Worm (Caenorhabditis elegans) whole organism, young adult: Measurements from ENCODE around the gene nhr-60.

Source experiments
- C06A6.2 ChIP-seq: fragments of 200-800 bp; sonication (Bioruptor generic); conservative IDR thresholded peaks from 2 replicates; pipeline ENCODE4 v1.3.6; 2022; ENCODE audit warnings: missing genetic modification characterization, missing compliant biosample characterization
- C17E4.6 ChIP-seq: fragments of 200-800 bp; sonication (Bioruptor generic); IDR thresholded peaks from 2 replicates; pipeline ENCODE4 v1.3.6; 2022; ENCODE audit warnings: missing genetic modification reagents, missing genetic modification characterization, missing compliant biosample characterization
- D2030.7 ChIP-seq: fragments of 200-800 bp; sonication (Bioruptor generic); IDR thresholded peaks from 2 replicates; pipeline ENCODE4 v1.3.6; 2022; ENCODE audit warnings: missing genetic modification reagents, missing genetic modification characterization, missing compliant biosample characterization
- F22D6.2 ChIP-seq: sonication (generic microtip); optimal IDR thresholded peaks from 2 replicates; lab custom pipeline; 2016; ENCODE audit warnings: mild to moderate bottlenecking, missing genetic modification characterization, missing compliant biosample characterization
- F33H1.4 ChIP-seq: fragments of 200-800 bp; sonication (Bioruptor generic); IDR thresholded peaks from 2 replicates; pipeline ENCODE4 v1.3.6; 2022; ENCODE audit warnings: missing genetic modification reagents, missing genetic modification characterization, missing compliant biosample characterization
- F39B2.1 ChIP-seq: fragments of 200-800 bp; sonication (Bioruptor generic); IDR thresholded peaks from 2 replicates; pipeline ENCODE4 v1.3.6; 2022; ENCODE audit warnings: missing genetic modification reagents, missing genetic modification characterization, missing compliant biosample characterization
- T26A5.8 ChIP-seq: sonication (generic microtip); optimal IDR thresholded peaks from 2 replicates; lab custom pipeline; 2016; ENCODE audit warnings: missing genetic modification characterization, missing compliant biosample characterization
- Y53F4B.3 ChIP-seq: fragments of 200-800 bp; sonication (Bioruptor generic); IDR thresholded peaks from 2 replicates; pipeline ENCODE4 v1.3.6; 2022; ENCODE audit warnings: missing genetic modification reagents, missing genetic modification characterization, missing compliant biosample characterization
- akir-1 ChIP-seq: fragments of 200-800 bp; sonication (Bioruptor generic); optimal IDR thresholded peaks from 2 replicates; lab custom pipeline; 2018; ENCODE audit warnings: mild to moderate bottlenecking, missing genetic modification characterization, moderate library complexity, missing compliant biosample characterization
- ceh-100 ChIP-seq: fragments of 200-800 bp; sonication (Bioruptor generic); IDR thresholded peaks from 2 replicates; pipeline ENCODE4 v1.3.6; 2022; ENCODE audit warnings: missing genetic modification reagents, missing genetic modification characterization, missing compliant biosample characterization
- ceh-27 ChIP-seq: fragments of 200-800 bp; sonication (Bioruptor generic); optimal IDR thresholded peaks from 2 replicates; lab custom pipeline; 2018; ENCODE audit warnings: mild to moderate bottlenecking, missing genetic modification characterization, moderate library complexity, missing compliant biosample characterization
- gei-17 ChIP-seq: fragments of 200-800 bp; sonication (Bioruptor generic); optimal IDR thresholded peaks from 2 replicates; lab custom pipeline; 2018; ENCODE audit warnings: mild to moderate bottlenecking, missing genetic modification characterization, missing compliant biosample characterization
- him-1 ChIP-seq: sonication (generic microtip); optimal IDR thresholded peaks from 2 replicates; lab custom pipeline; 2016; ENCODE audit warnings: missing genotype, missing genetic modification reagents, missing genetic modification characterization, missing compliant biosample characterization
- hlh-26 ChIP-seq: fragments of 200-800 bp; sonication (Bioruptor generic); conservative IDR thresholded peaks from 2 replicates; pipeline ENCODE4 v1.3.6; 2022; ENCODE audit warnings: missing genetic modification reagents, missing genetic modification characterization, missing compliant biosample characterization
- mcd-1 ChIP-seq: fragments of 200-800 bp; sonication (Bioruptor generic); IDR thresholded peaks from 2 replicates; pipeline ENCODE4 v1.3.6; 2022; ENCODE audit warnings: missing genetic modification reagents, missing genetic modification characterization, missing compliant biosample characterization
- mxl-1 ChIP-seq: sonication (generic microtip); optimal IDR thresholded peaks from 2 replicates; lab custom pipeline; 2016; ENCODE audit warnings: missing genetic modification characterization, missing compliant biosample characterization
- nfya-1 ChIP-seq: sonication (generic microtip); optimal IDR thresholded peaks from 2 replicates; lab custom pipeline; 2017; ENCODE audit warnings: antibody characterized with exemption, missing compliant biosample characterization, missing genetic modification characterization, borderline replicate concordance; ENCODE audit not compliant: insufficient read depth
- nhr-179 ChIP-seq: sonication (generic microtip); optimal IDR thresholded peaks from 2 replicates; lab custom pipeline; 2016; ENCODE audit warnings: mild to moderate bottlenecking, missing genetic modification characterization, missing compliant biosample characterization
- nhr-90 ChIP-seq: sonication (generic microtip); optimal IDR thresholded peaks from 2 replicates; lab custom pipeline; 2016; ENCODE audit warnings: missing genotype, mild to moderate bottlenecking, missing genetic modification characterization, missing compliant biosample characterization
- pbrm-1 ChIP-seq: fragments of 200-800 bp; sonication (Bioruptor generic); IDR thresholded peaks from 2 replicates; pipeline ENCODE4 v1.3.6; 2022; ENCODE audit warnings: missing genetic modification reagents, missing genetic modification characterization, missing compliant biosample characterization
- snpc-1.3 ChIP-seq: sonication (generic microtip); optimal IDR thresholded peaks from 2 replicates; lab custom pipeline; 2017; ENCODE audit warnings: missing genetic modification characterization, mild to moderate bottlenecking, missing compliant biosample characterization, antibody characterized with exemption, moderate library complexity, missing genotype, missing genetic modification reagents; ENCODE audit not compliant: insufficient read depth
- unc-130 ChIP-seq: sonication (generic microtip); optimal IDR thresholded peaks from 2 replicates; lab custom pipeline; 2016; ENCODE audit warnings: missing genetic modification reagents, missing genetic modification characterization, missing compliant biosample characterization
- ztf-26 ChIP-seq: sonication (generic microtip); optimal IDR thresholded peaks from 2 replicates; lab custom pipeline; 2017; ENCODE audit warnings: missing genetic modification characterization, missing compliant biosample characterization
- ztf-6 ChIP-seq: fragments of 200-800 bp; sonication (Bioruptor generic); IDR thresholded peaks from 2 replicates; pipeline ENCODE4 v1.3.6; 2022; ENCODE audit warnings: missing genetic modification reagents, missing genetic modification characterization, missing compliant biosample characterization

nhr-60 gene

ce11 chrV:15730459-15730858 lies 42.6 kb downstream of the nhr-60 start, which contains the start of gene Y6E2A.10:
Y6E2A.10 (minus strand) TSS chrV:15730559.
- TF ChIP-seq hlh-26 (GFP tag; lab: Robert Waterston, UW) = no peak
- TF ChIP-seq ztf-6 (GFP tag; lab: Robert Waterston, UW) = no peak
- TF ChIP-seq F22D6.2 = no peak
- no peak for TF ChIP-seq unc-130 (GFP tag; lab: Kevin White, UChicago)
- TF ChIP-seq ceh-27 (GFP tag; lab: Kevin White, UChicago) = no peak
- no peak for TF ChIP-seq him-1 (tag; lab: Kevin White, UChicago)
- TF ChIP-seq gei-17 = no peak
- no peak for TF ChIP-seq ztf-26 (tag; lab: Kevin White, UChicago)
- TF ChIP-seq mcd-1 (GFP tag; lab: Robert Waterston, UW) = no peak
- no peak for TF ChIP-seq nfya-1
- no peak for TF ChIP-seq D2030.7 (GFP tag; lab: Robert Waterston, UW)

- TF ChIP-seq snpc-1.3 (tag; lab: Kevin White, UChicago) (no peak), nhr-90 (no peak), C17E4.6 (GFP tag; lab: Robert Waterston, UW) (no peak), F39B2.1 (GFP tag; lab: Robert Waterston, UW) (no peak), Y53F4B.3 (no peak), akir-1 (GFP tag; lab: Kevin White, UChicago) (no peak), nhr-179 (tag; lab: Kevin White, UChicago) (no peak), C06A6.2 (no peak), F33H1.4 (no peak), T26A5.8 (tag; lab: Kevin White, UChicago) (no peak), ceh-100 (GFP tag; lab: Robert Waterston, UW) (no peak), pbrm-1 (GFP tag; lab: Robert Waterston, UW) (no peak), D2030.7 (GFP tag; lab: Robert Waterston, UW) (no peak)
Observed at ce11 chrV:15726610-15727009, 46.4 kb downstream of the nhr-60 start, which contains the start of the genes irld-57 and sfxn-1.3. irld-57 (minus strand) TSS chrV:15726710. sfxn-1.3 (plus strand) TSS chrV:15726841.

DNA sequence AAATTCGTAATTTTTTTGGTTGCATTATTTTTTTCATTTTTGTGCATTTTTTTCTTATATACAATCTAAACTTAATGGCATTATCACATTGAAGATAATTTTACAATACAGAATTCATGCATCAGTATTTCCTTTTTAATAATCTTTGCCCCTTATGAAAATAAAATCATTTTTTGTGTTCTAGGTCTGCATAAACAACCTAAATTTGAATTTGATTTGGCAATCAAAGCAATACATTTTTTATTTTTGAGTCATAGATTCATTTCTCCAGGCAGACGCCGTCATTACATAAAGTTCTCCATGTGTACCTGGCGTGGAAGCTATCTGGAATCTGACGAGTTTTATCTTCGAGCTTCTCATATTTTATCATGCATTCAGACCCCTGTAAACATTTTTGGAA lies 51.2 kb downstream of the nhr-60 start, which contains the start of gene srh-140:
srh-140 (plus strand) TSS at position 301 of the 400 bp plus-strand sequence.
- TF ChIP-seq mxl-1 (tag; lab: Kevin White, UChicago) (no peak), nhr-90 (no peak)

DNA sequence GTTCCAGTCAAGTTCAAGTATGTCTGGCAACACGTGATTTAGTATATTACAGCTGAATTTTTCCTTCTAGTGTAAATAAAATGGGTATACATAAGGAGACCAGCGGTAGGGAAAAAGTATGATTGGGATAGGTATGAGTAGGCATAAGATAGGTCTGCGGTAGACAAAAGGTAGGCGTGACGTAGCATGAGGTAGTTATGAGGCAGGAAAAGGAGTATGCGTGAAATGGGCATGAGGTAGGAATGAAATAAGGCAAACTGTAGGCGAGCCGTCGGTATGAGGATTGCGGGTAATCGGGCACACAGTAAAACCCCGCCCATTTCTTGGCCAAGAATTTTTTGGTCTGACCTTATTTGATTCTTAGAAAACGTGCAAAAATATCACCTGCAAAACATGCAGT lies 51.6 kb downstream of the nhr-60 start:
- TF ChIP-seq F22D6.2 = no peak
- TF ChIP-seq, all 124 proteins: peak for 0
